Worm (Caenorhabditis elegans): ENCODE measurements around the gene F42A10.6.

F42A10.6 gene

ce11 chrIII:6176761-6177160 is at the start of gene F42A10.6:
F42A10.6 (minus strand) TSS chrIII:6176861.
- TF ChIP-seq him-1 (tag; optimal IDR thresholded peaks at IDR 0.05), result no peak
- no peak for TF ChIP-seq W03F9.2 (tag; optimal IDR thresholded peaks at IDR 0.05)
- no peak for TF ChIP-seq dao-5 (tag; optimal IDR thresholded peaks at IDR 0.05)

- no peak for TF ChIP-seq him-1 (tag; optimal IDR thresholded peaks at IDR 0.05)
- TF ChIP-seq dao-5 (tag; optimal IDR thresholded peaks at IDR 0.05), result no peak
Observed at ce11 chrIII:6221403-6221802, 44.7 kb upstream of the F42A10.6 start.

- TF ChIP-seq dao-5 (tag; optimal IDR thresholded peaks at IDR 0.05) (no peak), him-1 (tag; optimal IDR thresholded peaks at IDR 0.05) (no peak), W03F9.2 (tag; optimal IDR thresholded peaks at IDR 0.05) (no peak)
Observed at ce11 chrIII:6216833-6217466, 40.3 kb upstream of the F42A10.6 start, which contains the start of gene hot-4. hot-4 (plus strand) TSS chrIII:6217416.

ce11 chrIII:6215943-6216342 is 39.3 kb upstream of the F42A10.6 start:
- TF ChIP-seq him-1 (tag; optimal IDR thresholded peaks at IDR 0.05), result no peak
- no peak for TF ChIP-seq W03F9.2 (tag; optimal IDR thresholded peaks at IDR 0.05)
- no peak for TF ChIP-seq dao-5 (tag; optimal IDR thresholded peaks at IDR 0.05)

ce11 chrIII:6215476-6215875 is 38.8 kb upstream of the F42A10.6 start, which contains the start of gene C23G10.11:
C23G10.11 (minus strand) TSS chrIII:6215576.
- no peak for TF ChIP-seq him-1 (tag; optimal IDR thresholded peaks at IDR 0.05)
- TF ChIP-seq W03F9.2 (tag; optimal IDR thresholded peaks at IDR 0.05), result no peak
- TF ChIP-seq dao-5 (tag; optimal IDR thresholded peaks at IDR 0.05), result no peak

- TF ChIP-seq W03F9.2 (tag; optimal IDR thresholded peaks at IDR 0.05) (no peak), him-1 (tag; optimal IDR thresholded peaks at IDR 0.05) (no peak), dao-5 (tag; optimal IDR thresholded peaks at IDR 0.05) (no peak)
Observed at ce11 chrIII:6213915-6214314, 37.3 kb upstream of the F42A10.6 start, which contains the start of gene C23G10.10. C23G10.10 (minus strand) TSS chrIII:6214015.

- TF ChIP-seq him-1 (tag; optimal IDR thresholded peaks at IDR 0.05), result no peak
- no peak for TF ChIP-seq dao-5 (tag; optimal IDR thresholded peaks at IDR 0.05)
- TF ChIP-seq W03F9.2 (tag; optimal IDR thresholded peaks at IDR 0.05), result no peak
Observed at ce11 chrIII:6210215-6210822, 33.7 kb upstream of the F42A10.6 start.

ce11 chrIII:6208984-6209383 is 32.3 kb upstream of the F42A10.6 start, which contains the start of gene C23G10.1:
C23G10.1 (plus strand) TSS chrIII:6209284.
- TF ChIP-seq W03F9.2 (tag; optimal IDR thresholded peaks at IDR 0.05) (no peak), dao-5 (tag; optimal IDR thresholded peaks at IDR 0.05) (no peak), him-1 (tag; optimal IDR thresholded peaks at IDR 0.05) (no peak)

ce11 chrIII:6207881-6208280 is 31.2 kb upstream of the F42A10.6 start, which contains the start of gene C23G10.2:
C23G10.2 (plus strand) TSS chrIII:6208064.
- no peak for TF ChIP-seq W03F9.2 (tag; optimal IDR thresholded peaks at IDR 0.05)
- TF ChIP-seq him-1 (tag; optimal IDR thresholded peaks at IDR 0.05), result no peak
- TF ChIP-seq dao-5 (tag; optimal IDR thresholded peaks at IDR 0.05), result no peak

- TF ChIP-seq him-1 (tag; optimal IDR thresholded peaks at IDR 0.05) (no peak), dao-5 (tag; optimal IDR thresholded peaks at IDR 0.05) (no peak), W03F9.2 (tag; optimal IDR thresholded peaks at IDR 0.05) (no peak)
Observed at ce11 chrIII:6207046-6207445, 30.4 kb upstream of the F42A10.6 start.

- TF ChIP-seq him-1 (tag; optimal IDR thresholded peaks at IDR 0.05), result no peak
- no peak for TF ChIP-seq dao-5 (tag; optimal IDR thresholded peaks at IDR 0.05)
- peak; percentile 90 for TF ChIP-seq W03F9.2 (tag; optimal IDR thresholded peaks at IDR 0.05)
Observed at ce11 chrIII:6206161-6206853, 29.6 kb upstream of the F42A10.6 start, which contains the start of the genes sna-3 and rps-3. sna-3 (minus strand) TSS chrIII:6206211. rps-3 (plus strand) TSS chrIII:6206803.

ce11 chrIII:6202440-6202839 is 25.8 kb upstream of the F42A10.6 start:
- TF ChIP-seq him-1 (tag; optimal IDR thresholded peaks at IDR 0.05) (no peak), dao-5 (tag; optimal IDR thresholded peaks at IDR 0.05) (no peak), W03F9.2 (tag; optimal IDR thresholded peaks at IDR 0.05) (no peak)

ce11 chrIII:6201325-6201724 is 24.7 kb upstream of the F42A10.6 start:
- no peak for TF ChIP-seq W03F9.2 (tag; optimal IDR thresholded peaks at IDR 0.05)
- no peak for TF ChIP-seq dao-5 (tag; optimal IDR thresholded peaks at IDR 0.05)
- TF ChIP-seq him-1 (tag; optimal IDR thresholded peaks at IDR 0.05), result no peak

Measured in whole organism, L4/young adult.